Worm (Caenorhabditis elegans) whole organism, L4 larva: ENCODE data around the gene C05E4.7.

ENCODE experiments used
- F10B5.3 ChIP-seq: sonication (generic microtip); optimal IDR thresholded peaks from 2 replicates; lab custom pipeline; 2016; ENCODE audit warnings: mild to moderate bottlenecking, missing genetic modification characterization, missing compliant biosample characterization
- F44E2.7 ChIP-seq: fragments of 200-800 bp; sonication (Bioruptor generic); IDR thresholded peaks from 2 replicates; pipeline ENCODE4 v2.1.2; 2022; ENCODE audit warnings: missing genetic modification characterization, missing compliant biosample characterization
- F49E8.2 ChIP-seq: sonication (generic microtip); optimal IDR thresholded peaks from 2 replicates; lab custom pipeline; 2016; ENCODE audit warnings: missing compliant biosample characterization, mild to moderate bottlenecking, missing genetic modification characterization, borderline replicate concordance
- Y48G9A.11 ChIP-seq: fragments of 200-800 bp; sonication (Bioruptor generic); IDR thresholded peaks from 2 replicates; pipeline ENCODE4 v1.3.6; 2022; ENCODE audit warnings: missing genetic modification reagents, missing genetic modification characterization, missing compliant biosample characterization
- Y75B8A.6 ChIP-seq: fragments of 200-800 bp; sonication (Bioruptor generic); IDR thresholded peaks from 2 replicates; pipeline ENCODE4 v1.3.6; 2022; ENCODE audit warnings: missing genetic modification reagents, missing genetic modification characterization, missing compliant biosample characterization
- ZK546.5 ChIP-seq, 2 experiments: sonication (generic microtip); optimal IDR thresholded peaks; 2 replicates each; lab custom pipeline; 2017; ENCODE audit warnings: missing biosample characterization in 2 of 2, missing genetic modification characterization in 2 of 2
- aha-1 ChIP-seq: fragments of 150-350 bp; peaks from one replicate; lab custom pipeline; 2014; ENCODE audit warnings: missing biosample characterization, missing genetic modification characterization
- arid-1 ChIP-seq: fragments of 200-800 bp; sonication (Bioruptor generic); conservative IDR thresholded peaks from 2 replicates; pipeline ENCODE4 v1.3.6; 2022; ENCODE audit warnings: missing genetic modification reagents, missing genetic modification characterization, missing compliant biosample characterization
- ces-1 ChIP-seq: fragments of 150-350 bp; sonication (generic microtip); optimal IDR thresholded peaks from 4 replicates; lab custom pipeline; 2014; ENCODE audit warnings: missing biosample characterization, missing genetic modification reagents, missing genetic modification characterization
- daf-19 ChIP-seq: fragments of 200-800 bp; sonication (Bioruptor generic); conservative IDR thresholded peaks from 2 replicates; pipeline ENCODE4 v1.3.6; 2022; ENCODE audit warnings: missing genetic modification characterization, missing compliant biosample characterization
- dmd-6 ChIP-seq: fragments of 200-800 bp; sonication (Bioruptor generic); IDR thresholded peaks from 2 replicates; pipeline ENCODE4 v1.3.6; 2022; ENCODE audit warnings: missing genetic modification reagents, missing genetic modification characterization, missing compliant biosample characterization
- dmd-8 ChIP-seq: fragments of 200-800 bp; sonication (Bioruptor generic); IDR thresholded peaks from 2 replicates; pipeline ENCODE4 v1.3.6; 2022; ENCODE audit warnings: missing genetic modification characterization, missing compliant biosample characterization
- dmd-9 ChIP-seq: fragments of 200-800 bp; sonication (Bioruptor generic); IDR thresholded peaks from 2 replicates; pipeline ENCODE4 v1.3.6; 2022; ENCODE audit warnings: missing genetic modification reagents, missing genetic modification characterization, missing compliant biosample characterization
- dve-1 ChIP-seq: sonication (generic microtip); optimal IDR thresholded peaks from 2 replicates; lab custom pipeline; 2017; ENCODE audit warnings: antibody characterized with exemption, mild to moderate bottlenecking, missing genetic modification characterization, missing compliant biosample characterization; ENCODE audit not compliant: insufficient read depth
- fkh-10 ChIP-seq: fragments of 150-350 bp; optimal IDR thresholded peaks from 2 replicates; lab custom pipeline; 2014; ENCODE audit warnings: missing biosample characterization, missing genetic modification reagents, missing genetic modification characterization
- hif-1 ChIP-seq, 2 experiments: sonication (generic microtip); optimal IDR thresholded peaks; 2 replicates each; lab custom pipeline; 2016 to 2017; ENCODE audit warnings: missing compliant biosample characterization in 2 of 2, missing genetic modification characterization in 2 of 2, missing genetic modification reagents in 2 of 2, missing genotype in 2 of 2, mild to moderate bottlenecking in 1 of 2
- hlh-30 ChIP-seq: sonication (generic microtip); optimal IDR thresholded peaks from 2 replicates; lab custom pipeline; 2017; ENCODE audit warnings: antibody characterized with exemption, mild to moderate bottlenecking, missing genetic modification characterization, missing compliant biosample characterization; ENCODE audit not compliant: insufficient read depth
- lim-7 ChIP-seq: fragments of 200-800 bp; sonication (Bioruptor generic); IDR thresholded peaks from 2 replicates; pipeline ENCODE4 v1.3.6; 2022; ENCODE audit warnings: missing genetic modification characterization, missing compliant biosample characterization
- lin-1 ChIP-seq: fragments of 200-800 bp; sonication (Bioruptor generic); IDR thresholded peaks from 2 replicates; pipeline ENCODE4 v1.3.6; 2022; ENCODE audit warnings: missing genetic modification reagents, missing genetic modification characterization, missing compliant biosample characterization
- lin-29 ChIP-seq: fragments of 200-800 bp; sonication (Bioruptor generic); IDR thresholded peaks from 2 replicates; pipeline ENCODE4 v1.3.6; 2022; ENCODE audit warnings: missing genetic modification reagents, missing genetic modification characterization, missing compliant biosample characterization
- lin-39 ChIP-seq: fragments of 150-350 bp; optimal IDR thresholded peaks from 2 replicates; lab custom pipeline; 2014; ENCODE audit warnings: missing biosample characterization, missing genetic modification reagents, missing genetic modification characterization
- lsy-2 ChIP-seq, 2 experiments: fragments of 150-350 bp in 1 of 2; sonication (generic microtip) in 1 of 2; optimal IDR thresholded peaks; 2 replicates each; lab custom pipeline; 2014 to 2017; ENCODE audit warnings: missing biosample characterization in 2 of 2, missing genetic modification characterization in 2 of 2
- madf-5 ChIP-seq, 2 experiments: fragments of 200-800 bp; sonication (Bioruptor generic); IDR thresholded peaks; 2 replicates each; pipeline ENCODE4 v1.3.6; 2022; ENCODE audit warnings: missing compliant biosample characterization in 2 of 2, missing genetic modification characterization in 2 of 2
- madf-9 ChIP-seq: fragments of 200-800 bp; sonication (Bioruptor generic); conservative IDR thresholded peaks from 2 replicates; pipeline ENCODE4 v1.3.6; 2022; ENCODE audit warnings: missing genetic modification reagents, missing genetic modification characterization, missing compliant biosample characterization
- nhr-102 ChIP-seq: sonication (generic microtip); optimal IDR thresholded peaks from 2 replicates; lab custom pipeline; 2016; ENCODE audit warnings: mild to moderate bottlenecking, missing genetic modification characterization, moderate library complexity, missing compliant biosample characterization
- nhr-42 ChIP-seq: fragments of 200-800 bp; sonication (Bioruptor generic); IDR thresholded peaks from 2 replicates; pipeline ENCODE4 v1.3.6; 2022; ENCODE audit warnings: missing genetic modification characterization, missing compliant biosample characterization
- nhr-48 ChIP-seq: sonication (generic microtip); optimal IDR thresholded peaks from 2 replicates; lab custom pipeline; 2016; ENCODE audit warnings: mild to moderate bottlenecking, missing genetic modification characterization, missing compliant biosample characterization
- pha-4 ChIP-seq, 2 experiments: fragments of 150-350 bp in 1 of 2; fragments of 200-800 bp in 1 of 2; sonication (Bioruptor generic) in 1 of 2; IDR thresholded peaks in 1 of 2; optimal IDR thresholded peaks in 1 of 2; 2 replicates each; pipeline versions ENCODE4 v1.3.6 to Lab custom; 2014 to 2022; ENCODE audit warnings: missing genetic modification characterization in 2 of 2, missing genetic modification reagents in 2 of 2, missing biosample characterization in 1 of 2, missing compliant biosample characterization in 1 of 2
- set-16 ChIP-seq: fragments of 200-800 bp; sonication (Bioruptor generic); IDR thresholded peaks from 2 replicates; pipeline ENCODE4 v1.3.6; 2022; ENCODE audit warnings: missing genetic modification reagents, missing genetic modification characterization, missing compliant biosample characterization
- spr-1 ChIP-seq: sonication (generic microtip); optimal IDR thresholded peaks from 2 replicates; lab custom pipeline; 2016; ENCODE audit warnings: mild to moderate bottlenecking, missing genetic modification characterization, missing compliant biosample characterization
- unc-130 ChIP-seq: sonication (generic microtip); optimal IDR thresholded peaks from 2 replicates; lab custom pipeline; 2016; ENCODE audit warnings: missing genetic modification reagents, missing genetic modification characterization, missing compliant biosample characterization
- ztf-11 ChIP-seq: fragments of 150-350 bp; optimal IDR thresholded peaks from 2 replicates; lab custom pipeline; 2014; ENCODE audit warnings: missing biosample characterization, missing genetic modification characterization
- ztf-7 ChIP-seq: fragments of 150-350 bp; optimal IDR thresholded peaks from 2 replicates; lab custom pipeline; 2014; ENCODE audit warnings: missing biosample characterization, missing genetic modification characterization

Gene C05E4.7

ce11 chrV:748044-748443 is 6.1 kb downstream of the C05E4.7 start, which contains the start of gene sri-4:
sri-4 (plus strand) TSS chrV:748344.
- TF ChIP-seq ces-1 = no peak
- no peak for TF ChIP-seq nhr-102 (tag; lab: Kevin White, UChicago)
- TF ChIP-seq Y75B8A.6 = no peak
- TF ChIP-seq dmd-9 = no peak
- no peak for TF ChIP-seq dmd-6 (GFP tag; lab: Robert Waterston, UW)
- TF ChIP-seq ztf-11 = no peak
- no peak for TF ChIP-seq daf-19 (GFP tag; lab: Robert Waterston, UW)
- TF ChIP-seq set-16 (GFP tag; lab: Robert Waterston, UW) = no peak
- TF ChIP-seq lin-1 = no peak
- no peak for TF ChIP-seq madf-5 (GFP tag; IDR thresholded peaks at IDR 0.05; lab: Robert Waterston, UW)
- TF ChIP-seq Y48G9A.11 = no peak
- TF ChIP-seq F49E8.2 (tag; lab: Kevin White, UChicago) = no peak
- no peak for TF ChIP-seq F44E2.7 (GFP tag; lab: Robert Waterston, UW)
- no peak for TF ChIP-seq lim-7 (GFP tag; lab: Robert Waterston, UW)
- TF ChIP-seq lin-39 (tag; lab: Kevin White, UChicago) = no peak
- TF ChIP-seq nhr-48 (tag; lab: Kevin White, UChicago) = no peak
- no peak for TF ChIP-seq madf-9
- TF ChIP-seq ZK546.5 (tag; optimal IDR thresholded peaks at IDR 0.05; lab: Kevin White, UChicago) = no peak
- no peak for TF ChIP-seq fkh-10 (GFP tag; lab: Kevin White, UChicago)

ce11 chrV:752679-753333 is 10.9 kb downstream of the C05E4.7 start, which contains the start of the genes str-262 and srp-1:
str-262 (minus strand) TSS chrV:752779.
srp-1 (plus strand) TSS chrV:753283.
- no peak for TF ChIP-seq dmd-8 (GFP tag; lab: Robert Waterston, UW)
- no peak for TF ChIP-seq unc-130 (GFP tag; lab: Kevin White, UChicago)
- TF ChIP-seq dve-1 (tag; lab: Kevin White, UChicago) = no peak
- TF ChIP-seq lin-39 (tag; lab: Kevin White, UChicago) = no peak
- TF ChIP-seq aha-1 (tag; lab: Kevin White, UChicago) = no peak

- TF ChIP-seq hlh-30 (tag; lab: Kevin White, UChicago) = no peak
- no peak for TF ChIP-seq Y75B8A.6
Measured at ce11 chrV:756169-756568, 14.2 kb downstream of the C05E4.7 start, which contains the start of gene str-20. str-20 (plus strand) TSS chrV:756469.

DNA sequence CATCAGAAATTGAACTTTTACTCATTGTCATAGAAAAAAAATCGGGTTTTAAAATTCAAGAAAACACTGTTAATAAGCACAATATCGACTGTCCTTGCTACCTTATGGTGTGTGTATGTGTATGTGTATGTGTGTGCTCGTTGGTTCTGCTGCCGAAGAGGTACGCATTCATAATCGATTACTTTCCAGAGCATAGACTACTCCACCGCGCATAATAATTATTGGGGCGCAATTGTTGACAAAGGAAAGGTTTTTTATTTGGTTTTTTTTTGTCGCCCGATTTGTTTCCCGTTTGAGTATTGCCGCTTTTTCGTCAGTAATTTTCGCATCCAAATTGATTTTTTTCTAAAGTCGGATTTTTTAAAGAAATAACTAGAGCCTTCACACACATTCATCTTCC is 19.3 kb downstream of the C05E4.7 start, which contains the start of gene C05E4.15:
Gene C05E4.15, minus strand, starts transcription at position 101 of the 400 bp plus-strand sequence.
- TF ChIP-seq ztf-7 (tag; lab: Kevin White, UChicago) = no peak
- no peak for TF ChIP-seq F10B5.3
- TF ChIP-seq spr-1 (tag; lab: Kevin White, UChicago) = no peak
- no peak for TF ChIP-seq pha-4 (GFP tag; IDR thresholded peaks at IDR 0.05; lab: Robert Waterston, UW)
- no peak for TF ChIP-seq pha-4 (tag; optimal IDR thresholded peaks at IDR 0.05; lab: Kevin White, UChicago)
- TF ChIP-seq arid-1 (GFP tag; lab: Robert Waterston, UW) = no peak
- TF ChIP-seq lsy-2 (tag; optimal IDR thresholded peaks at IDR 0.05; lab: Kevin White, UChicago) = no peak
- no peak for TF ChIP-seq hif-1 (tag; optimal IDR thresholded peaks at IDR 0.05; lab: Kevin White, UChicago)
- no peak for TF ChIP-seq nhr-42 (GFP tag; lab: Robert Waterston, UW)
- TF ChIP-seq lin-29 (GFP tag; lab: Robert Waterston, UW) = no peak
